Worm (Caenorhabditis elegans): ENCODE data around the gene W06F12.2.

- TF ChIP-seq him-1 (tag; optimal IDR thresholded peaks at IDR 0.05) (no peak), dao-5 (tag; optimal IDR thresholded peaks at IDR 0.05) (no peak), W03F9.2 (tag; optimal IDR thresholded peaks at IDR 0.05) (no peak)
Measured at ce11 chrIII:13693187-13693586, 38.3 kb downstream of the W06F12.2 start.
